In genomic region chrII:3340251-3340650, ce11 we compare ENCODE assay signal across 2 worm cellular contexts.
TF ChIP-seq lines count a peak whose summit lies in the region.

Gene F14D2.5 (plus strand): TSS chrII:3340551.

TF ChIP-seq in whole organism, midembryonic, 9 proteins besides CTCF, POLR2A, EP300 and RAD21:
- TF ChIP-seq T22C8.4 (GFP tag; IDR thresholded peaks at IDR 0.05; lab: Robert Waterston, UW) (peak; percentile 14; the same call in 1 of the 2 replicates), ztf-29 (GFP tag; IDR thresholded peaks at IDR 0.05; lab: Robert Waterston, UW) (no peak), ref-1 (GFP tag; conservative IDR thresholded peaks at IDR 0.05; lab: Robert Waterston, UW) (no peak)

TF ChIP-seq in whole organism, mixed stage, embryonic, 35 proteins besides CTCF, POLR2A, EP300 and RAD21:
- TF ChIP-seq ceh-83 (GFP tag; optimal IDR thresholded peaks at IDR 0.05; lab: Kevin White, UChicago) (peak; percentile 64), nhr-237 (tag; optimal IDR thresholded peaks at IDR 0.05; lab: Kevin White, UChicago) (no peak)
TF ChIP-seq in whole organism, mixed stage, embryonic: peak in this region for 1.
